Worm (Caenorhabditis elegans): Measurements from ENCODE around the gene sox-2.

ce11 chrX:7445734-7446133 is 17.8 kb downstream of the sox-2 start:
- TF ChIP-seq ama-1 (optimal IDR thresholded peaks at IDR 0.05) (no peak), B0310.2 (tag; optimal IDR thresholded peaks at IDR 0.05) (no peak), F13C5.2 (tag; optimal IDR thresholded peaks at IDR 0.05) (no peak), hmbx-1 (tag; optimal IDR thresholded peaks at IDR 0.05) (no peak), sea-1 (GFP tag; conservative IDR thresholded peaks at IDR 0.05) (no peak), hnd-1 (tag; optimal IDR thresholded peaks at IDR 0.05) (no peak), hmg-4 (GFP tag; optimal IDR thresholded peaks at IDR 0.05) (no peak), aly-1 (tag; optimal IDR thresholded peaks at IDR 0.05) (no peak), flt-1 (GFP tag; IDR thresholded peaks at IDR 0.05) (no peak)

All from whole organism, early embryonic.